Fruit fly (Drosophila melanogaster) whole organism, embryonic: Measurements from ENCODE around the gene thoc7.

Experiments
- Atf-2 ChIP-seq: fragments of 200-800 bp; sonication (Bioruptor generic); optimal IDR thresholded peaks from 2 replicates; lab custom pipeline; 2016; ENCODE audit warnings: missing biosample characterization, missing genetic modification characterization
- Bdp1 ChIP-seq: fragments of 200-800 bp; sonication (Bioruptor generic); optimal IDR thresholded peaks from 3 replicates; lab custom pipeline; 2016; ENCODE audit warnings: missing biosample characterization, missing genetic modification characterization
- CG10462 ChIP-seq: fragments of 200-800 bp; sonication (Bioruptor generic); optimal IDR thresholded peaks from 2 replicates; lab custom pipeline; 2016; ENCODE audit warnings: missing biosample characterization, missing genetic modification characterization
- CG11085 ChIP-seq: fragments of 200-800 bp; sonication (Bioruptor generic); IDR thresholded peaks from 2 replicates; pipeline ENCODE4 v1.3.6; 2022; ENCODE audit warnings: missing biosample characterization, missing genetic modification characterization
- CG11456 ChIP-seq: fragments of 200-800 bp; sonication (Bioruptor generic); IDR thresholded peaks from 3 replicates; pipeline ENCODE4 v1.3.6; 2022; ENCODE audit warnings: missing biosample characterization, missing genetic modification characterization
- CG11504 ChIP-seq: fragments of 200-800 bp; sonication (Bioruptor generic); optimal IDR thresholded peaks from 3 replicates; lab custom pipeline; 2019; ENCODE audit warnings: missing biosample characterization, mild to moderate bottlenecking, missing genetic modification characterization, moderate library complexity
- CG12155 ChIP-seq: fragments of 200-800 bp; sonication (Bioruptor generic); optimal IDR thresholded peaks from 3 replicates; lab custom pipeline; 2016; ENCODE audit warnings: missing biosample characterization, missing genetic modification characterization
- CG14441 ChIP-seq: fragments of 200-800 bp; sonication (Bioruptor generic); IDR thresholded peaks from 2 replicates; pipeline ENCODE4 v1.3.6; 2022; ENCODE audit warnings: missing biosample characterization, missing genetic modification characterization
- CG15011 ChIP-seq: fragments of 200-800 bp; sonication (Bioruptor generic); optimal IDR thresholded peaks from 3 replicates; lab custom pipeline; 2018; ENCODE audit warnings: missing biosample characterization, mild to moderate bottlenecking, missing genetic modification characterization
- CG1603 ChIP-seq: fragments of 200-800 bp; sonication (Bioruptor generic); optimal IDR thresholded peaks from 2 replicates; lab custom pipeline; 2019; ENCODE audit warnings: missing biosample characterization, mild to moderate bottlenecking, missing genetic modification characterization, moderate library complexity
- CG17912 ChIP-seq: fragments of 200-800 bp; sonication (Bioruptor generic); optimal IDR thresholded peaks from 2 replicates; lab custom pipeline; 2018; ENCODE audit warnings: missing biosample characterization, mild to moderate bottlenecking, missing genetic modification characterization
- CG1832 ChIP-seq: fragments of 200-800 bp; sonication (Bioruptor generic); optimal IDR thresholded peaks from 2 replicates; lab custom pipeline; 2017; ENCODE audit warnings: missing biosample characterization, mild to moderate bottlenecking, missing genetic modification characterization, inconsistent platforms
- CG18599 ChIP-seq: fragments of 200-800 bp; sonication (Bioruptor generic); optimal IDR thresholded peaks from 3 replicates; lab custom pipeline; 2017; ENCODE audit warnings: missing biosample characterization, missing genetic modification characterization, mild to moderate bottlenecking, moderate library complexity, missing genetic modification reagents
- CG31224 ChIP-seq: fragments of 200-800 bp; sonication (Bioruptor generic); IDR thresholded peaks from 2 replicates; pipeline ENCODE4 v1.3.6; 2022; ENCODE audit warnings: missing biosample characterization, missing genetic modification characterization
- CG6765 ChIP-seq: fragments of 200-800 bp; sonication (Bioruptor generic); optimal IDR thresholded peaks from 3 replicates; lab custom pipeline; 2017; ENCODE audit warnings: missing biosample characterization, mild to moderate bottlenecking, missing genetic modification characterization
- CG7357 ChIP-seq: fragments of 200-800 bp; sonication (Bioruptor generic); IDR thresholded peaks from 3 replicates; pipeline ENCODE4 v1.3.6; 2022; ENCODE audit warnings: missing biosample characterization, missing genetic modification characterization
- CG7928 ChIP-seq: fragments of 200-800 bp; sonication (Bioruptor generic); optimal IDR thresholded peaks from 2 replicates; lab custom pipeline; 2017; ENCODE audit warnings: missing biosample characterization, mild to moderate bottlenecking, missing genetic modification characterization
- CG8281 ChIP-seq: fragments of 200-800 bp; sonication (Bioruptor generic); optimal IDR thresholded peaks from 2 replicates; lab custom pipeline; 2018; ENCODE audit warnings: missing biosample characterization, mild to moderate bottlenecking, missing genetic modification characterization, moderate library complexity
- CHES-1-like ChIP-seq: fragments of 200-800 bp; sonication (Bioruptor generic); optimal IDR thresholded peaks from 2 replicates; lab custom pipeline; 2016; ENCODE audit warnings: missing biosample characterization, missing genetic modification characterization
- D ChIP-seq, 2 experiments: fragments of 200-800 bp in 1 of 2; fragments of >200 bp in 1 of 2; sonication (Bioruptor generic) in 1 of 2; optimal IDR thresholded peaks; 2 replicates in 1 of 2; 3 replicates in 1 of 2; lab custom pipeline; 2017; ENCODE audit warnings: mild to moderate bottlenecking in 1 of 2, missing biosample characterization in 1 of 2, missing genetic modification characterization in 1 of 2, missing genetic modification reagents in 1 of 2
- Dfd ChIP-seq, 2 experiments: fragments of >200 bp; optimal IDR thresholded peaks; 2 replicates each; lab custom pipeline; 2017; ENCODE audit warnings: missing biosample characterization in 2 of 2, missing genetic modification characterization in 2 of 2
- ERR ChIP-seq: fragments of 200-800 bp; sonication (Bioruptor generic); optimal IDR thresholded peaks from 2 replicates; lab custom pipeline; 2016; ENCODE audit warnings: missing biosample characterization, missing genetic modification characterization
- Elba2 ChIP-seq: fragments of 200-800 bp; sonication (Bioruptor generic); optimal IDR thresholded peaks from 3 replicates; lab custom pipeline; 2016; ENCODE audit warnings: missing biosample characterization, missing genetic modification characterization
- HmgZ ChIP-seq: fragments of 200-800 bp; sonication (Bioruptor generic); optimal IDR thresholded peaks from 2 replicates; lab custom pipeline; 2018; ENCODE audit warnings: missing biosample characterization, mild to moderate bottlenecking, missing genetic modification characterization
- Hmx ChIP-seq: fragments of 200-800 bp; sonication (Bioruptor generic); optimal IDR thresholded peaks from 2 replicates; lab custom pipeline; 2016; ENCODE audit warnings: missing biosample characterization, missing genetic modification characterization
- Lhr ChIP-seq: fragments of 200-800 bp; sonication (Bioruptor generic); optimal IDR thresholded peaks from 3 replicates; lab custom pipeline; 2017; ENCODE audit warnings: mild to moderate bottlenecking, missing biosample characterization, missing genetic modification reagents, missing genetic modification characterization
- Mes4 ChIP-seq: fragments of 200-800 bp; sonication (Bioruptor generic); optimal IDR thresholded peaks from 2 replicates; lab custom pipeline; 2016; ENCODE audit warnings: missing biosample characterization, missing genetic modification characterization
- PHDP ChIP-seq: fragments of 200-800 bp; sonication (Bioruptor generic); optimal IDR thresholded peaks from 3 replicates; lab custom pipeline; 2018; ENCODE audit warnings: missing biosample characterization, mild to moderate bottlenecking, missing genetic modification characterization, moderate library complexity
- al ChIP-seq: fragments of 200-800 bp; sonication (Bioruptor generic); IDR thresholded peaks from 2 replicates; pipeline ENCODE4 v1.3.6; 2022; ENCODE audit warnings: missing biosample characterization, missing genetic modification characterization
- ato ChIP-seq: fragments of 200-800 bp; sonication (Bioruptor generic); IDR thresholded peaks from 2 replicates; pipeline ENCODE4 v1.3.6; 2022; ENCODE audit warnings: missing biosample characterization, missing genetic modification characterization; ENCODE audit not compliant: partially characterized antibody
- dati ChIP-seq: fragments of 200-800 bp; sonication (Bioruptor generic); IDR thresholded peaks from 2 replicates; pipeline ENCODE4 v1.3.6; 2022; ENCODE audit warnings: missing biosample characterization, missing genetic modification characterization
- hkb ChIP-seq, 2 experiments: fragments of 200-800 bp in 1 of 2; fragments of >200 bp in 1 of 2; sonication (Bioruptor generic) in 1 of 2; IDR thresholded peaks in 1 of 2; optimal IDR thresholded peaks in 1 of 2; 2 replicates each; pipeline versions ENCODE4 v1.3.6 to Lab custom; 2017 to 2022; ENCODE audit warnings: missing biosample characterization in 1 of 2, missing genetic modification characterization in 1 of 2
- kay ChIP-seq: fragments of 200-800 bp; sonication (Bioruptor generic); optimal IDR thresholded peaks from 2 replicates; lab custom pipeline; 2016; ENCODE audit warnings: missing biosample characterization, missing genetic modification characterization
- lola ChIP-seq, 3 experiments: fragments of >200 bp in 2 of 3; fragments of 200-800 bp in 1 of 3; sonication (Bioruptor generic) in 1 of 3; optimal IDR thresholded peaks; 2 replicates each; lab custom pipeline; 2017 to 2019; ENCODE audit warnings: missing biosample characterization in 3 of 3, missing genetic modification characterization in 3 of 3, mild to moderate bottlenecking in 1 of 3, moderate library complexity in 1 of 3
- nerfin-1 ChIP-seq: fragments of 200-800 bp; sonication (Bioruptor generic); optimal IDR thresholded peaks from 3 replicates; lab custom pipeline; 2019; ENCODE audit warnings: missing biosample characterization, mild to moderate bottlenecking, missing genetic modification characterization, moderate library complexity
- otp ChIP-seq: fragments of 200-800 bp; sonication (Bioruptor generic); IDR thresholded peaks from 3 replicates; pipeline ENCODE4, ENCODE4 v1.3.6; 2022; ENCODE audit warnings: missing biosample characterization, missing genetic modification characterization
- prd ChIP-seq, 3 experiments: fragments of >200 bp in 2 of 3; fragments of 200-800 bp in 1 of 3; sonication (Bioruptor generic) in 1 of 3; optimal IDR thresholded peaks in 2 of 3; IDR thresholded peaks in 1 of 3; 2 replicates in 2 of 3; 3 replicates in 1 of 3; pipeline versions ENCODE4 v1.3.6 to Lab custom; 2017 to 2022; ENCODE audit warnings: missing biosample characterization in 1 of 3, missing genetic modification characterization in 1 of 3
- salm ChIP-seq: fragments of 200-800 bp; sonication (Bioruptor generic); optimal IDR thresholded peaks from 2 replicates; lab custom pipeline; 2018; ENCODE audit warnings: missing biosample characterization, mild to moderate bottlenecking, missing genetic modification characterization
- sc ChIP-seq, 3 experiments: fragments of >200 bp in 2 of 3; fragments of 200-800 bp in 1 of 3; sonication (Bioruptor generic) in 1 of 3; optimal IDR thresholded peaks; 2 replicates in 2 of 3; 3 replicates in 1 of 3; lab custom pipeline; 2017; ENCODE audit warnings: mild to moderate bottlenecking in 1 of 3, missing biosample characterization in 1 of 3, missing genetic modification characterization in 1 of 3, missing genetic modification reagents in 1 of 3
- schlank ChIP-seq: fragments of 200-800 bp; sonication (Bioruptor generic); optimal IDR thresholded peaks from 2 replicates; lab custom pipeline; 2018; ENCODE audit warnings: missing biosample characterization, mild to moderate bottlenecking, missing genetic modification characterization
- sens ChIP-seq: fragments of 200-800 bp; sonication (Bioruptor generic); peaks from one replicate; lab custom pipeline; 2016; ENCODE audit warnings: missing biosample characterization, missing genetic modification characterization
- sim ChIP-seq: fragments of 200-800 bp; sonication (Bioruptor generic); IDR thresholded peaks from 2 replicates; pipeline ENCODE4 v1.3.6; 2022; ENCODE audit warnings: missing biosample characterization, missing genetic modification characterization
- tna ChIP-seq: fragments of 200-800 bp; sonication (Bioruptor generic); IDR thresholded peaks from 2 replicates; pipeline ENCODE4 v1.3.6; 2022; ENCODE audit warnings: missing biosample characterization, missing genetic modification characterization; ENCODE audit not compliant: partially characterized antibody
- tup ChIP-seq: fragments of 200-800 bp; sonication (Bioruptor generic); optimal IDR thresholded peaks from 2 replicates; lab custom pipeline; 2016; ENCODE audit warnings: missing biosample characterization, mild to moderate bottlenecking, missing genetic modification characterization, moderate library complexity
- z ChIP-seq: fragments of 200-800 bp; sonication (Bioruptor generic); IDR thresholded peaks from 3 replicates; pipeline ENCODE4 v1.3.6; 2022; ENCODE audit warnings: missing biosample characterization, missing genetic modification characterization
- zfh1 ChIP-seq: fragments of 200-800 bp; sonication (Bioruptor generic); IDR thresholded peaks from 3 replicates; pipeline ENCODE4 v1.3.6; 2022; ENCODE audit warnings: missing biosample characterization, missing genetic modification characterization

Gene thoc7

dm6 chr3L:199754-200596 lies 12.5 kb downstream of the thoc7 start, which contains the start of the genes rno and mri (continued):
- peak; percentile 69 for TF ChIP-seq CG18599 (GFP tag; lab: Kevin White, UChicago)
- TF ChIP-seq sc (optimal IDR thresholded peaks at IDR 0.05; lab: Kevin White, UChicago): no peak
- peak; percentile 13 for TF ChIP-seq sc (GFP tag; optimal IDR thresholded peaks at IDR 0.05; lab: Kevin White, UChicago)
- TF ChIP-seq zfh1 (GFP tag; lab: Robert Waterston, UW): peak; percentile 71; the same call in 2 of the 3 replicates
- TF ChIP-seq CG31224: no peak; the same call in 1 of the 2 replicates
- peak; percentile 63 for TF ChIP-seq sens (GFP tag; lab: Kevin White, UChicago)
- TF ChIP-seq CG17912: no peak
- TF ChIP-seq Hmx (GFP tag; lab: Kevin White, UChicago): no peak
- no peak for TF ChIP-seq D (optimal IDR thresholded peaks at IDR 0.05; lab: Kevin White, UChicago)
- TF ChIP-seq D (GFP tag; optimal IDR thresholded peaks at IDR 0.05; lab: Kevin White, UChicago): peak; percentile 41
- no peak for TF ChIP-seq tup (GFP tag; lab: Kevin White, UChicago)
- TF ChIP-seq lola (GFP tag; optimal IDR thresholded peaks at IDR 0.05; lab: Kevin White, UChicago): peak in 1 of 3 experiments; percentile 83
- no peak for TF ChIP-seq CG1832
- no peak for TF ChIP-seq ERR (GFP tag; lab: Kevin White, UChicago)
- TF ChIP-seq Mes4 (GFP tag; lab: Kevin White, UChicago): no peak
- no peak for TF ChIP-seq CHES-1-like (GFP tag; lab: Kevin White, UChicago)
- TF ChIP-seq Lhr (GFP tag; lab: Kevin White, UChicago): peak; percentile 66
- TF ChIP-seq salm: no peak
- peak; percentile 7 for TF ChIP-seq Elba2 (GFP tag; lab: Kevin White, UChicago)
- peak; percentile 50 for TF ChIP-seq CG10462 (GFP tag; lab: Kevin White, UChicago)
- TF ChIP-seq hkb (optimal IDR thresholded peaks at IDR 0.05; lab: Kevin White, UChicago): no peak
- TF ChIP-seq hkb (GFP tag; IDR thresholded peaks at IDR 0.05; lab: Robert Waterston, UW): peak; percentile 66
- no peak for TF ChIP-seq Atf-2 (GFP tag; lab: Kevin White, UChicago)
- peak; percentile 46; the same call in 1 of the 2 replicates for TF ChIP-seq dati (GFP tag; lab: Robert Waterston, UW)
- TF ChIP-seq HmgZ (tag; lab: Kevin White, UChicago): peak; percentile 2
- TF ChIP-seq Bdp1: no peak
- peak; percentile 46 for TF ChIP-seq CG11504
- TF ChIP-seq CG8281 (tag; lab: Kevin White, UChicago): no peak
- TF ChIP-seq kay: peak; percentile 33
- no peak for TF ChIP-seq CG15011 (GFP tag; lab: Kevin White, UChicago)
- no peak for TF ChIP-seq Dfd (GFP tag; optimal IDR thresholded peaks at IDR 0.05; lab: Kevin White, UChicago)
- TF ChIP-seq z: no peak
- 0 out of 3 replicates have a peak, but pooled peaks have one; percentile 32 for TF ChIP-seq otp (GFP tag; lab: Robert Waterston, UW)
- peak; percentile 57 for TF ChIP-seq CG1603 (tag; lab: Kevin White, UChicago)
- peak; percentile 78 for TF ChIP-seq CG14441 (GFP tag; lab: Robert Waterston, UW)
- TF ChIP-seq CG6765 (GFP tag; lab: Kevin White, UChicago): no peak
- no peak for TF ChIP-seq CG7357
- TF ChIP-seq schlank (tag; lab: Kevin White, UChicago): peak; percentile 25
- peak; percentile 36 for TF ChIP-seq nerfin-1 (tag; lab: Kevin White, UChicago)
- TF ChIP-seq al (GFP tag; lab: Robert Waterston, UW): peak; percentile 67
- no peak for TF ChIP-seq sim (GFP tag; lab: Robert Waterston, UW)
- no peak for TF ChIP-seq CG7928 (GFP tag; lab: Kevin White, UChicago)
- TF ChIP-seq CG11456 (GFP tag; lab: Robert Waterston, UW): peak; percentile 79
- TF ChIP-seq ato: peak; percentile 72
- TF ChIP-seq CG11085 (GFP tag; lab: Robert Waterston, UW): peak; percentile 63; the same call in 1 of the 2 replicates
- peak; percentile 90 for TF ChIP-seq tna
- TF ChIP-seq prd (optimal IDR thresholded peaks at IDR 0.05; lab: Kevin White, UChicago): no peak
- TF ChIP-seq prd (GFP tag; IDR thresholded peaks at IDR 0.05; lab: Robert Waterston, UW): peak; percentile 80
- peak; percentile 42 for TF ChIP-seq CG12155
- TF ChIP-seq PHDP (tag; lab: Kevin White, UChicago): peak; percentile 67
